Worm (Caenorhabditis elegans) whole organism, L2 larva: ENCODE measurements around the gene F08G12.11.

Experiments used
- C34F6.9 ChIP-seq: fragments of 150-350 bp; optimal IDR thresholded peaks from 2 replicates; lab custom pipeline; 2014; ENCODE audit warnings: missing biosample characterization, missing genetic modification characterization
- F13H6.1 ChIP-seq: sonication (generic microtip); optimal IDR thresholded peaks from 2 replicates; lab custom pipeline; 2016; ENCODE audit warnings: missing genetic modification characterization, missing compliant biosample characterization
- Y55F3AM.14 ChIP-seq: fragments of 200-800 bp; sonication (Bioruptor generic); optimal IDR thresholded peaks from 2 replicates; lab custom pipeline; 2018; ENCODE audit warnings: mild to moderate bottlenecking, missing genetic modification characterization, missing compliant biosample characterization
- ZK546.5 ChIP-seq: sonication (generic microtip); optimal IDR thresholded peaks from 2 replicates; lab custom pipeline; 2017; ENCODE audit warnings: missing biosample characterization, missing genetic modification characterization
- alr-1 ChIP-seq: fragments of 150-350 bp; optimal IDR thresholded peaks from 2 replicates; lab custom pipeline; 2014; ENCODE audit warnings: missing biosample characterization, missing genetic modification characterization
- aly-2 ChIP-seq: fragments of 150-350 bp; optimal IDR thresholded peaks from 2 replicates; lab custom pipeline; 2014; ENCODE audit warnings: missing biosample characterization, missing genetic modification characterization
- blmp-1 ChIP-seq: sonication (generic microtip); optimal IDR thresholded peaks from 2 replicates; lab custom pipeline; 2017; ENCODE audit warnings: missing genetic modification characterization, mild to moderate bottlenecking, missing compliant biosample characterization, antibody characterized with exemption, moderate library complexity; ENCODE audit not compliant: insufficient read depth
- ceh-16 ChIP-seq: fragments of 150-350 bp; optimal IDR thresholded peaks from 2 replicates; lab custom pipeline; 2014; ENCODE audit warnings: missing biosample characterization, missing genetic modification characterization
- ceh-82 ChIP-seq: fragments of 150-350 bp; optimal IDR thresholded peaks from 2 replicates; lab custom pipeline; 2014; ENCODE audit warnings: missing biosample characterization, missing genetic modification characterization
- dmd-4 ChIP-seq: sonication (generic microtip); optimal IDR thresholded peaks from 2 replicates; lab custom pipeline; 2017; ENCODE audit warnings: missing biosample characterization, missing genetic modification characterization
- egl-27 ChIP-seq: sonication (generic microtip); optimal IDR thresholded peaks from 3 replicates; lab custom pipeline; 2017; ENCODE audit warnings: missing biosample characterization, missing genetic modification reagents, missing genetic modification characterization
- elt-1 ChIP-seq: fragments of 150-350 bp; optimal IDR thresholded peaks from 2 replicates; lab custom pipeline; 2014; ENCODE audit warnings: missing biosample characterization, missing genetic modification characterization
- elt-3 ChIP-seq: sonication (generic microtip); optimal IDR thresholded peaks from 2 replicates; lab custom pipeline; 2017; ENCODE audit warnings: missing biosample characterization, missing genetic modification characterization
- gmeb-1 ChIP-seq: fragments of 150-350 bp; optimal IDR thresholded peaks from 2 replicates; lab custom pipeline; 2014; ENCODE audit warnings: missing biosample characterization, missing genetic modification characterization
- lin-11 ChIP-seq: fragments of 150-350 bp; sonication (generic microtip); optimal IDR thresholded peaks from 2 replicates; lab custom pipeline; 2014; ENCODE audit warnings: missing biosample characterization, missing genetic modification characterization, inconsistent platforms, mixed read lengths
- lin-39 ChIP-seq: fragments of 150-350 bp; optimal IDR thresholded peaks from 2 replicates; lab custom pipeline; 2014; ENCODE audit warnings: missing biosample characterization, missing genetic modification reagents, missing genetic modification characterization
- lsy-2 ChIP-seq, 2 experiments: fragments of 150-350 bp in 1 of 2; sonication (generic microtip) in 1 of 2; optimal IDR thresholded peaks; 2 replicates each; lab custom pipeline; 2014 to 2017; ENCODE audit warnings: missing biosample characterization in 2 of 2, missing genetic modification characterization in 2 of 2
- mab-5 ChIP-seq: fragments of 150-350 bp; optimal IDR thresholded peaks from 2 replicates; lab custom pipeline; 2014; ENCODE audit warnings: missing biosample characterization, missing genetic modification characterization
- mbf-1 ChIP-seq: sonication (generic microtip); optimal IDR thresholded peaks from 2 replicates; lab custom pipeline; 2017; ENCODE audit warnings: missing biosample characterization, missing genetic modification characterization
- mdl-1 ChIP-seq, 2 experiments: fragments of 150-350 bp in 1 of 2; sonication (generic microtip) in 1 of 2; optimal IDR thresholded peaks; 2 replicates each; lab custom pipeline; 2017; ENCODE audit warnings: missing biosample characterization in 2 of 2, missing genetic modification characterization in 2 of 2
- nhr-11 ChIP-seq: fragments of 150-350 bp; optimal IDR thresholded peaks from 2 replicates; lab custom pipeline; 2014; ENCODE audit warnings: missing biosample characterization, missing genetic modification characterization
- nhr-12 ChIP-seq: fragments of 150-350 bp; optimal IDR thresholded peaks from 2 replicates; lab custom pipeline; 2014; ENCODE audit warnings: missing biosample characterization, missing genetic modification characterization
- nhr-129 ChIP-seq: fragments of 150-350 bp; optimal IDR thresholded peaks from 2 replicates; lab custom pipeline; 2014; ENCODE audit warnings: missing biosample characterization, missing genetic modification characterization
- nhr-21 ChIP-seq: fragments of 150-350 bp; optimal IDR thresholded peaks from 2 replicates; lab custom pipeline; 2014; ENCODE audit warnings: missing biosample characterization, missing genetic modification characterization
- nhr-23 ChIP-seq: fragments of 150-350 bp; optimal IDR thresholded peaks from 2 replicates; lab custom pipeline; 2014; ENCODE audit warnings: missing biosample characterization, missing genetic modification reagents, missing genetic modification characterization
- nhr-237 ChIP-seq: fragments of 150-350 bp; optimal IDR thresholded peaks from 2 replicates; lab custom pipeline; 2014; ENCODE audit warnings: missing biosample characterization, missing genetic modification characterization
- nhr-25 ChIP-seq: fragments of 150-350 bp; sonication (generic microtip); optimal IDR thresholded peaks from 3 replicates; lab custom pipeline; 2014; ENCODE audit warnings: missing biosample characterization, missing genetic modification characterization
- sem-4 ChIP-seq: fragments of 150-350 bp; optimal IDR thresholded peaks from 2 replicates; lab custom pipeline; 2014; ENCODE audit warnings: missing biosample characterization, missing genetic modification reagents, missing genetic modification characterization
- sma-3 ChIP-seq: sonication (generic microtip); optimal IDR thresholded peaks from 2 replicates; lab custom pipeline; 2016; ENCODE audit warnings: missing genetic modification reagents, missing genetic modification characterization, missing compliant biosample characterization
- sma-9 ChIP-seq, 2 experiments: fragments of 150-350 bp in 1 of 2; sonication (generic microtip) in 1 of 2; optimal IDR thresholded peaks; 2 replicates each; lab custom pipeline; 2014 to 2016; ENCODE audit warnings: missing genetic modification characterization in 2 of 2, mild to moderate bottlenecking in 1 of 2, missing biosample characterization in 1 of 2, missing compliant biosample characterization in 1 of 2, missing genetic modification reagents in 1 of 2, moderate library complexity in 1 of 2
- snpc-4 ChIP-seq: fragments of 150-350 bp; optimal IDR thresholded peaks from 2 replicates; lab custom pipeline; 2014; ENCODE audit warnings: missing biosample characterization, missing genetic modification characterization
- unc-39 ChIP-seq: fragments of 150-350 bp; optimal IDR thresholded peaks from 2 replicates; lab custom pipeline; 2014; ENCODE audit warnings: missing biosample characterization, missing genetic modification characterization
- unc-55 ChIP-seq: fragments of 150-350 bp; sonication (generic microtip); optimal IDR thresholded peaks from 3 replicates; lab custom pipeline; 2014; ENCODE audit warnings: missing biosample characterization, missing genetic modification reagents, missing genetic modification characterization
- unc-62 ChIP-seq: fragments of 150-350 bp; optimal IDR thresholded peaks from 2 replicates; lab custom pipeline; 2014; ENCODE audit warnings: missing biosample characterization, missing genetic modification reagents, missing genetic modification characterization
- zag-1 ChIP-seq: fragments of 150-350 bp; optimal IDR thresholded peaks from 2 replicates; lab custom pipeline; 2014; ENCODE audit warnings: missing biosample characterization, missing genetic modification characterization
- ztf-1 ChIP-seq: fragments of 200-800 bp; sonication (Bioruptor generic); conservative IDR thresholded peaks from 2 replicates; pipeline ENCODE4 v1.3.6; 2022; ENCODE audit warnings: missing genetic modification characterization, missing compliant biosample characterization
- ztf-11 ChIP-seq: sonication (generic microtip); optimal IDR thresholded peaks from 2 replicates; lab custom pipeline; 2017; ENCODE audit warnings: missing biosample characterization, missing genetic modification characterization

F08G12.11 gene

ce11 chrX:11315392-11315791, at the start of gene F08G12.11:
Gene F08G12.11, minus strand, starts transcription at chrX:11315572.
- TF ChIP-seq mab-5 (tag; lab: Kevin White, UChicago) (no peak), lsy-2 (tag; optimal IDR thresholded peaks at IDR 0.05; lab: Kevin White, UChicago) (no peak)

- no peak for TF ChIP-seq ceh-16 (tag; lab: Kevin White, UChicago)
- no peak for TF ChIP-seq nhr-21 (tag; lab: Kevin White, UChicago)
- no peak for TF ChIP-seq sma-9 (GFP tag; optimal IDR thresholded peaks at IDR 0.05; lab: Kevin White, UChicago)
- no peak for TF ChIP-seq sma-9 (tag; optimal IDR thresholded peaks at IDR 0.05; lab: Kevin White, UChicago)
- no peak for TF ChIP-seq mbf-1 (tag; lab: Kevin White, UChicago)
- TF ChIP-seq lsy-2 (tag; optimal IDR thresholded peaks at IDR 0.05; lab: Kevin White, UChicago), result no peak
- TF ChIP-seq nhr-12 (tag; lab: Kevin White, UChicago), result no peak
- TF ChIP-seq nhr-11 (tag; lab: Kevin White, UChicago), result no peak
- TF ChIP-seq elt-3 (tag; lab: Kevin White, UChicago), result no peak
- no peak for TF ChIP-seq nhr-237 (tag; lab: Kevin White, UChicago)
- TF ChIP-seq gmeb-1 (tag; lab: Kevin White, UChicago), result no peak
- TF ChIP-seq mab-5 (tag; lab: Kevin White, UChicago), result no peak
- no peak for TF ChIP-seq dmd-4 (tag; lab: Kevin White, UChicago)
- no peak for TF ChIP-seq unc-39 (tag; lab: Kevin White, UChicago)
- no peak for TF ChIP-seq C34F6.9 (tag; lab: Kevin White, UChicago)
- no peak for TF ChIP-seq blmp-1 (tag; lab: Kevin White, UChicago)
- no peak for TF ChIP-seq nhr-23 (tag; lab: Kevin White, UChicago)
- TF ChIP-seq F13H6.1 (tag; lab: Kevin White, UChicago), result no peak
- no peak for TF ChIP-seq ztf-11 (tag; lab: Kevin White, UChicago)
- TF ChIP-seq ZK546.5 (tag; lab: Kevin White, UChicago), result no peak
Measured at ce11 chrX:11364914-11365313, 49.5 kb upstream of the F08G12.11 start.

- TF ChIP-seq unc-55 (GFP tag; lab: Kevin White, UChicago), result no peak
- no peak for TF ChIP-seq blmp-1 (tag; lab: Kevin White, UChicago)
- no peak for TF ChIP-seq ztf-1 (GFP tag; lab: Robert Waterston, UW)
- TF ChIP-seq sma-3 (GFP tag; lab: Kevin White, UChicago), result no peak
- TF ChIP-seq mab-5 (tag; lab: Kevin White, UChicago), result no peak
- TF ChIP-seq nhr-237 (tag; lab: Kevin White, UChicago), result no peak
- TF ChIP-seq egl-27 (tag; lab: Kevin White, UChicago), result no peak
- no peak for TF ChIP-seq lin-39
- no peak for TF ChIP-seq ZK546.5 (tag; lab: Kevin White, UChicago)
- TF ChIP-seq nhr-25 (tag; lab: Kevin White, UChicago), result no peak
- no peak for TF ChIP-seq mbf-1 (tag; lab: Kevin White, UChicago)
- no peak for TF ChIP-seq unc-39 (tag; lab: Kevin White, UChicago)
- TF ChIP-seq ztf-11 (tag; lab: Kevin White, UChicago), result no peak
- TF ChIP-seq snpc-4 (tag; lab: Kevin White, UChicago), result no peak
- TF ChIP-seq, all 48 proteins: peak for 0
Measured at ce11 chrX:11357516-11357915, 42.1 kb upstream of the F08G12.11 start, which contains the start of gene pgp-4. Gene pgp-4, plus strand, starts transcription at chrX:11357816.

- TF ChIP-seq zag-1 (no peak), unc-39 (tag; lab: Kevin White, UChicago) (no peak), nhr-12 (tag; lab: Kevin White, UChicago) (no peak), Y55F3AM.14 (no peak), mdl-1 (tag; optimal IDR thresholded peaks at IDR 0.05; lab: Kevin White, UChicago) (no peak), lsy-2 (tag; optimal IDR thresholded peaks at IDR 0.05; lab: Kevin White, UChicago) (no peak), gmeb-1 (tag; lab: Kevin White, UChicago) (no peak), sem-4 (tag; lab: Kevin White, UChicago) (no peak), egl-27 (tag; lab: Kevin White, UChicago) (no peak), nhr-129 (no peak), lin-11 (tag; lab: Kevin White, UChicago) (no peak), blmp-1 (tag; lab: Kevin White, UChicago) (no peak)
Measured at ce11 chrX:11355856-11356255, 40.5 kb upstream of the F08G12.11 start.

DNA sequence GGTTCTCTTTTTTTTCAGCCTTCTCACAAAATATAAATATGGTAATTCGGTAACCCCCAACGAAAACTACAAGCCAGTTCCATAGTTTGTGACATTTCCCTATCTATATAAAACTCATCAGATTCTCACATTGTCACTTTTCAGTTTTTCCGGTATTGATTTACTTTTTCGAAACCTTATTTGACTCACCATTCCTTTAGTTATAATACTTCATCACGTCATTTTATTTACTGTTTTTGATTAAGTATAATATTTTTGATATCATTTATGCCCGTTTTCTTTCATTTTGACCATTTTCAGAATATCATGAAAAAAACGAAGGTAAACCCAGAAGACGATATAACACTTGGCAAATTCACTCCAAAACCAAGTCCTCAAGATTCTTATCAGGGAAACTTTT, 36.5 kb upstream of the F08G12.11 start, which contains the start of gene pgp-3:
pgp-3 (plus strand) TSS at position 301 of the 400 bp plus-strand sequence.
- TF ChIP-seq unc-62 (no peak), alr-1 (tag; lab: Kevin White, UChicago) (no peak), lin-39 (no peak), aly-2 (tag; lab: Kevin White, UChicago) (no peak), elt-1 (no peak), ceh-82 (no peak)
